Worm (Caenorhabditis elegans) whole organism, young adult: Measurements from ENCODE around the gene F01G10.9.

Experiments used
- F55B11.4 ChIP-seq: sonication (generic microtip); optimal IDR thresholded peaks from 2 replicates; lab custom pipeline; 2016; ENCODE audit warnings: missing compliant biosample characterization, missing genetic modification characterization, borderline replicate concordance; ENCODE audit not compliant: insufficient read depth
- K12H6.12 ChIP-seq: fragments of 200-800 bp; sonication (Bioruptor generic); optimal IDR thresholded peaks from 2 replicates; lab custom pipeline; 2018; ENCODE audit warnings: mild to moderate bottlenecking, missing genetic modification characterization, missing compliant biosample characterization
- T07F8.4 ChIP-seq: sonication (generic microtip); optimal IDR thresholded peaks from 2 replicates; lab custom pipeline; 2016; ENCODE audit warnings: mild to moderate bottlenecking, missing genetic modification characterization, moderate library complexity, missing compliant biosample characterization
- ama-1 ChIP-seq, 3 experiments: fragments of 150-350 bp in 1 of 3; sonication (generic microtip) in 2 of 3; optimal IDR thresholded peaks; 2 replicates each; lab custom pipeline; 2014 to 2018; ENCODE audit warnings: missing biosample characterization in 2 of 3, missing genetic modification characterization in 2 of 3, missing genetic modification reagents in 2 of 3
- hlh-26 ChIP-seq: fragments of 200-800 bp; sonication (Bioruptor generic); conservative IDR thresholded peaks from 2 replicates; pipeline ENCODE4 v1.3.6; 2022; ENCODE audit warnings: missing genetic modification reagents, missing genetic modification characterization, missing compliant biosample characterization
- rec-8 ChIP-seq, 2 experiments: sonication (generic microtip); optimal IDR thresholded peaks; 2 replicates each; lab custom pipeline; 2016; ENCODE audit warnings: mild to moderate bottlenecking in 2 of 2, missing genetic modification characterization in 2 of 2, missing genetic modification reagents in 2 of 2, missing genotype in 2 of 2, missing biosample characterization in 1 of 2, missing compliant biosample characterization in 1 of 2, moderate library complexity in 1 of 2

ce11 chrIV:10241659-10242058 is 17.8 kb downstream of the F01G10.9 start, which contains the start of gene lipl-7:
- TF ChIP-seq rec-8 (tag; optimal IDR thresholded peaks at IDR 0.05; lab: Kevin White, UChicago) (no peak), hlh-26 (GFP tag; lab: Robert Waterston, UW) (no peak), K12H6.12 (tag; lab: Kevin White, UChicago) (no peak), T07F8.4 (no peak), ama-1 (optimal IDR thresholded peaks at IDR 0.05; lab: Kevin White, UChicago) (no peak), ama-1 (GFP tag; optimal IDR thresholded peaks at IDR 0.05; lab: Kevin White, UChicago) (no peak), F55B11.4 (no peak)
